Worm (Caenorhabditis elegans) whole organism, L3 larva: ENCODE measurements around the gene lim-4.

Experiments
- ama-1 ChIP-seq: fragments of 150-350 bp; optimal IDR thresholded peaks from 2 replicates; lab custom pipeline; 2018
- elt-1 ChIP-seq: fragments of 150-350 bp; optimal IDR thresholded peaks from 2 replicates; lab custom pipeline; 2014; ENCODE audit warnings: missing biosample characterization, missing genetic modification characterization
- elt-3 ChIP-seq, 3 experiments: fragments of 150-350 bp in 1 of 3; sonication (generic microtip) in 2 of 3; optimal IDR thresholded peaks; 2 replicates in 2 of 3; 4 replicates in 1 of 3; lab custom pipeline; 2014 to 2017; ENCODE audit warnings: missing biosample characterization in 3 of 3, missing genetic modification characterization in 3 of 3
- fkh-10 ChIP-seq: sonication (generic microtip); optimal IDR thresholded peaks from 2 replicates; lab custom pipeline; 2017; ENCODE audit warnings: missing biosample characterization, missing genetic modification reagents, missing genetic modification characterization
- jun-1 ChIP-seq: fragments of 150-350 bp; optimal IDR thresholded peaks from 2 replicates; lab custom pipeline; 2014; ENCODE audit warnings: missing biosample characterization, missing genetic modification reagents, missing genetic modification characterization
- mdl-1 ChIP-seq: fragments of 150-350 bp; optimal IDR thresholded peaks from 2 replicates; lab custom pipeline; 2014; ENCODE audit warnings: missing biosample characterization, missing genetic modification characterization
- nhr-11 ChIP-seq: fragments of 150-350 bp; optimal IDR thresholded peaks from 2 replicates; lab custom pipeline; 2014; ENCODE audit warnings: missing biosample characterization, missing genetic modification characterization
- nhr-23 ChIP-seq: fragments of 150-350 bp; optimal IDR thresholded peaks from 2 replicates; lab custom pipeline; 2014; ENCODE audit warnings: missing biosample characterization, missing genetic modification reagents, missing genetic modification characterization
- nhr-25 ChIP-seq: sonication (generic microtip); optimal IDR thresholded peaks from 2 replicates; lab custom pipeline; 2017; ENCODE audit warnings: missing biosample characterization, missing genetic modification characterization
- pha-4 ChIP-seq: fragments of 150-350 bp; optimal IDR thresholded peaks from 2 replicates; lab custom pipeline; 2014; ENCODE audit warnings: missing biosample characterization, missing genetic modification reagents, missing genetic modification characterization
- skn-1 ChIP-seq: fragments of 150-350 bp; optimal IDR thresholded peaks from 2 replicates; lab custom pipeline; 2014; ENCODE audit warnings: missing biosample characterization, missing genetic modification characterization
- unc-62 ChIP-seq: fragments of 150-350 bp; sonication (generic microtip); optimal IDR thresholded peaks from 4 replicates; lab custom pipeline; 2014; ENCODE audit warnings: missing biosample characterization, missing genetic modification reagents, missing genetic modification characterization

DNA sequence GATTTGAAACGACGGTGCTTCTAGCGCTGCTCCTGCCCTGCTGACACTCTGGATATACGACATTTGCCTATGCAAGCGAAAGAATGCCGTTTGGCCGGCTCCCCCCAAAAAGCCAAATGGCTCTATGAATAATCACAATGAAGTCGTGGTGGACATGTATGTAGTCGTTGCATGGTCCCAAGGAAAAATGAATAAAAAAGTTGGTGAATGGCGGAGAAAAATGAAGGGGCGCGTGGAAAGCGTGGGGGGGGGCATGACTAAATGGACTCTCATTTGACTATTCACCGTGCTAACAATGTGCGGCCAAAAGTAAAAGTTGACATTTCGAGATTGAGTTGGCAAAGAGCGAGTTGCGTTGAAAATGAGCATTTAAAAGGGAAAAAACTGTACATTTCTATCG lies 13.9 kb downstream of the lim-4 start:
- TF ChIP-seq nhr-25 (tag; lab: Kevin White, UChicago) = no peak
- TF ChIP-seq unc-62 (GFP tag; lab: Kevin White, UChicago) = no peak
- TF ChIP-seq pha-4 (tag; lab: Kevin White, UChicago) = no peak
- TF ChIP-seq nhr-11 (tag; lab: Kevin White, UChicago) = no peak
- TF ChIP-seq nhr-23 = no peak
- TF ChIP-seq mdl-1 (tag; lab: Kevin White, UChicago) = no peak
- no peak for TF ChIP-seq fkh-10 (GFP tag; lab: Kevin White, UChicago)
- no peak for TF ChIP-seq skn-1 (tag; lab: Kevin White, UChicago)
- TF ChIP-seq jun-1 (tag; lab: Kevin White, UChicago) = no peak
- no peak for TF ChIP-seq ama-1
- TF ChIP-seq elt-1 (tag; lab: Kevin White, UChicago) = no peak
- TF ChIP-seq elt-3 (tag; optimal IDR thresholded peaks at IDR 0.05; lab: Kevin White, UChicago) = no peak
